Fruit fly (Drosophila melanogaster) whole organism, embryonic: Measurements from ENCODE around the gene ATPsynepsilonL.

ENCODE experiments used
- Aef1 ChIP-seq: fragments of 200-800 bp; sonication (Bioruptor generic); IDR thresholded peaks from 3 replicates; pipeline ENCODE4 v1.3.6; 2022; ENCODE audit warnings: missing biosample characterization, missing genetic modification characterization
- Atf-2 ChIP-seq: fragments of 200-800 bp; sonication (Bioruptor generic); optimal IDR thresholded peaks from 2 replicates; lab custom pipeline; 2016; ENCODE audit warnings: missing biosample characterization, missing genetic modification characterization
- C15 ChIP-seq: fragments of 200-800 bp; sonication (Bioruptor generic); IDR thresholded peaks from 3 replicates; pipeline ENCODE4 v1.3.6; 2022; ENCODE audit warnings: missing biosample characterization, missing genetic modification characterization
- CG11085 ChIP-seq: fragments of 200-800 bp; sonication (Bioruptor generic); IDR thresholded peaks from 2 replicates; pipeline ENCODE4 v1.3.6; 2022; ENCODE audit warnings: missing biosample characterization, missing genetic modification characterization
- CG12236 ChIP-seq: fragments of 200-800 bp; sonication (Bioruptor generic); optimal IDR thresholded peaks from 2 replicates; lab custom pipeline; 2016; ENCODE audit warnings: missing biosample characterization, missing genetic modification characterization
- CG13775 ChIP-seq: fragments of 200-800 bp; sonication (Bioruptor generic); optimal IDR thresholded peaks from 3 replicates; lab custom pipeline; 2017; ENCODE audit warnings: missing biosample characterization, mild to moderate bottlenecking, missing genetic modification characterization
- CG14014 ChIP-seq: fragments of 200-800 bp; sonication (Bioruptor generic); IDR thresholded peaks from 2 replicates; pipeline ENCODE4 v1.3.6; 2022; ENCODE audit warnings: missing biosample characterization, missing genetic modification characterization
- CG1647 ChIP-seq: fragments of 200-800 bp; sonication (Bioruptor generic); optimal IDR thresholded peaks from 3 replicates; lab custom pipeline; 2016; ENCODE audit warnings: missing biosample characterization, missing genetic modification characterization
- CG17359 ChIP-seq: fragments of 200-800 bp; sonication (Bioruptor generic); optimal IDR thresholded peaks from 3 replicates; lab custom pipeline; 2018; ENCODE audit warnings: missing biosample characterization, mild to moderate bottlenecking, missing genetic modification characterization, moderate library complexity
- CG1832 ChIP-seq: fragments of 200-800 bp; sonication (Bioruptor generic); optimal IDR thresholded peaks from 2 replicates; lab custom pipeline; 2017; ENCODE audit warnings: missing biosample characterization, mild to moderate bottlenecking, missing genetic modification characterization, inconsistent platforms
- CG3163 ChIP-seq: fragments of 200-800 bp; sonication (Bioruptor generic); optimal IDR thresholded peaks from 3 replicates; lab custom pipeline; 2016; ENCODE audit warnings: missing biosample characterization, missing genetic modification characterization
- CG4360 ChIP-seq: fragments of 200-800 bp; sonication (Bioruptor generic); IDR thresholded peaks from 2 replicates; pipeline ENCODE4 v1.3.6; 2022; ENCODE audit warnings: missing biosample characterization, missing genetic modification characterization
- CG7372 ChIP-seq: fragments of 200-800 bp; sonication (Bioruptor generic); IDR thresholded peaks from 2 replicates; pipeline ENCODE4 v1.3.6; 2022; ENCODE audit warnings: missing biosample characterization, missing genetic modification characterization
- CG9215 ChIP-seq: fragments of 200-800 bp; sonication (Bioruptor generic); IDR thresholded peaks from 2 replicates; pipeline ENCODE4 v1.3.6; 2022; ENCODE audit warnings: missing biosample characterization, missing genetic modification characterization
- CG9727 ChIP-seq: fragments of 200-800 bp; sonication (Bioruptor generic); optimal IDR thresholded peaks from 3 replicates; lab custom pipeline; 2017; ENCODE audit warnings: missing biosample characterization, mild to moderate bottlenecking, missing genetic modification characterization
- CoRest ChIP-seq: fragments of 200-800 bp; sonication (Bioruptor generic); optimal IDR thresholded peaks from 3 replicates; lab custom pipeline; 2018; ENCODE audit warnings: missing biosample characterization, mild to moderate bottlenecking, missing genetic modification characterization, moderate library complexity
- Deaf1 ChIP-seq: fragments of 200-800 bp; optimal IDR thresholded peaks from 3 replicates; lab custom pipeline; 2019; ENCODE audit warnings: missing biosample characterization, mild to moderate bottlenecking, missing genetic modification characterization, moderate library complexity
- ERR ChIP-seq: fragments of 200-800 bp; sonication (Bioruptor generic); optimal IDR thresholded peaks from 2 replicates; lab custom pipeline; 2016; ENCODE audit warnings: missing biosample characterization, missing genetic modification characterization
- Elba2 ChIP-seq: fragments of 200-800 bp; sonication (Bioruptor generic); optimal IDR thresholded peaks from 3 replicates; lab custom pipeline; 2016; ENCODE audit warnings: missing biosample characterization, missing genetic modification characterization
- Fer3 ChIP-seq: fragments of 200-800 bp; sonication (Bioruptor generic); optimal IDR thresholded peaks from 2 replicates; lab custom pipeline; 2018; ENCODE audit warnings: missing biosample characterization, mild to moderate bottlenecking, missing genetic modification characterization, moderate library complexity
- GATAe ChIP-seq: fragments of 200-800 bp; sonication (Bioruptor generic); conservative IDR thresholded peaks from 2 replicates; pipeline ENCODE4 v1.3.6; 2022; ENCODE audit warnings: missing biosample characterization, missing genetic modification characterization
- Hand ChIP-seq: fragments of 200-800 bp; sonication (Bioruptor generic); optimal IDR thresholded peaks from 2 replicates; lab custom pipeline; 2017; ENCODE audit warnings: mild to moderate bottlenecking, missing biosample characterization, missing genetic modification reagents, missing genetic modification characterization
- Kr ChIP-seq: fragments of 200-800 bp; sonication (Bioruptor generic); optimal IDR thresholded peaks from 2 replicates; lab custom pipeline; 2017; ENCODE audit warnings: missing biosample characterization, mild to moderate bottlenecking, missing genetic modification characterization
- NC2α ChIP-seq: fragments of 200-800 bp; sonication (Bioruptor generic); optimal IDR thresholded peaks from 2 replicates; lab custom pipeline; 2016; ENCODE audit warnings: missing biosample characterization, missing genetic modification characterization
- NC2β ChIP-seq: fragments of 200-800 bp; sonication (Bioruptor generic); optimal IDR thresholded peaks from 2 replicates; lab custom pipeline; 2016; ENCODE audit warnings: missing biosample characterization, missing genetic modification characterization
- Neu2 ChIP-seq: fragments of 200-800 bp; sonication (Bioruptor generic); optimal IDR thresholded peaks from 3 replicates; lab custom pipeline; 2016; ENCODE audit warnings: missing biosample characterization, missing genetic modification characterization, borderline replicate concordance
- Rx ChIP-seq: fragments of 200-800 bp; sonication (Bioruptor generic); IDR thresholded peaks from 2 replicates; pipeline ENCODE4 v1.3.6; 2022; ENCODE audit warnings: missing biosample characterization, missing genetic modification characterization
- Side ChIP-seq: fragments of 200-800 bp; sonication (Bioruptor generic); optimal IDR thresholded peaks from 2 replicates; lab custom pipeline; 2016; ENCODE audit warnings: missing biosample characterization, missing genetic modification characterization
- Sin3A ChIP-seq: fragments of >200 bp; optimal IDR thresholded peaks from 2 replicates; lab custom pipeline; 2018
- Sox102F ChIP-seq: fragments of 200-800 bp; sonication (Bioruptor generic); optimal IDR thresholded peaks from 2 replicates; lab custom pipeline; 2018; ENCODE audit warnings: missing biosample characterization, mild to moderate bottlenecking, missing genetic modification characterization, moderate library complexity
- Sry-δ ChIP-seq: fragments of 200-800 bp; sonication (Bioruptor generic); optimal IDR thresholded peaks from 2 replicates; lab custom pipeline; 2016; ENCODE audit warnings: missing biosample characterization, missing genetic modification characterization
- al ChIP-seq: fragments of 200-800 bp; sonication (Bioruptor generic); IDR thresholded peaks from 2 replicates; pipeline ENCODE4 v1.3.6; 2022; ENCODE audit warnings: missing biosample characterization, missing genetic modification characterization
- ato ChIP-seq: fragments of 200-800 bp; sonication (Bioruptor generic); IDR thresholded peaks from 2 replicates; pipeline ENCODE4 v1.3.6; 2022; ENCODE audit warnings: missing biosample characterization, missing genetic modification characterization; ENCODE audit not compliant: partially characterized antibody
- cato ChIP-seq: fragments of 200-800 bp; sonication (Bioruptor generic); optimal IDR thresholded peaks from 2 replicates; lab custom pipeline; 2016; ENCODE audit warnings: missing biosample characterization, missing genetic modification characterization, borderline replicate concordance
- dati ChIP-seq: fragments of 200-800 bp; sonication (Bioruptor generic); IDR thresholded peaks from 2 replicates; pipeline ENCODE4 v1.3.6; 2022; ENCODE audit warnings: missing biosample characterization, missing genetic modification characterization
- dpn ChIP-seq, 2 experiments: fragments of 200-800 bp; sonication (Bioruptor generic); optimal IDR thresholded peaks; 3 replicates each; lab custom pipeline; 2016; ENCODE audit warnings: missing biosample characterization in 2 of 2, missing genetic modification characterization in 2 of 2
- eve ChIP-seq, 2 experiments: fragments of >200 bp; optimal IDR thresholded peaks; 2 replicates each; lab custom pipeline; 2017; ENCODE audit warnings: missing biosample characterization in 2 of 2, missing genetic modification characterization in 2 of 2
- ewg ChIP-seq: fragments of 200-800 bp; sonication (Bioruptor generic); optimal IDR thresholded peaks from 3 replicates; lab custom pipeline; 2017; ENCODE audit warnings: mild to moderate bottlenecking, missing biosample characterization, missing genetic modification reagents, missing genetic modification characterization
- eyg ChIP-seq: fragments of 200-800 bp; sonication (Bioruptor generic); optimal IDR thresholded peaks from 3 replicates; lab custom pipeline; 2016; ENCODE audit warnings: missing biosample characterization, missing genetic modification characterization
- fd102C ChIP-seq: fragments of 200-800 bp; sonication (Bioruptor generic); optimal IDR thresholded peaks from 2 replicates; lab custom pipeline; 2018; ENCODE audit warnings: missing biosample characterization, mild to moderate bottlenecking, missing genetic modification characterization, moderate library complexity
- jigr1 ChIP-seq: fragments of 200-800 bp; sonication (Bioruptor generic); IDR thresholded peaks from 3 replicates; pipeline ENCODE4 v1.3.6; 2022; ENCODE audit warnings: missing biosample characterization, missing genetic modification characterization
- knrl ChIP-seq: fragments of 200-800 bp; sonication (Bioruptor generic); IDR thresholded peaks from 3 replicates; pipeline ENCODE4 v1.3.6; 2022; ENCODE audit warnings: missing biosample characterization, missing genetic modification characterization; ENCODE audit not compliant: partially characterized antibody
- pfk ChIP-seq: fragments of 200-800 bp; sonication (Bioruptor generic); optimal IDR thresholded peaks from 2 replicates; lab custom pipeline; 2018; ENCODE audit warnings: missing biosample characterization, mild to moderate bottlenecking, missing genetic modification characterization, moderate library complexity
- pho ChIP-seq: fragments of 200-800 bp; sonication (Bioruptor generic); optimal IDR thresholded peaks from 2 replicates; lab custom pipeline; 2016; ENCODE audit warnings: missing biosample characterization, missing genetic modification characterization
- pros ChIP-seq: fragments of 200-800 bp; sonication (Bioruptor generic); optimal IDR thresholded peaks from 3 replicates; lab custom pipeline; 2019; ENCODE audit warnings: missing biosample characterization, mild to moderate bottlenecking, missing genetic modification characterization, moderate library complexity
- sens ChIP-seq: fragments of 200-800 bp; sonication (Bioruptor generic); peaks from one replicate; lab custom pipeline; 2016; ENCODE audit warnings: missing biosample characterization, missing genetic modification characterization
- sna ChIP-seq: fragments of 200-800 bp; sonication (Bioruptor generic); IDR thresholded peaks from 2 replicates; pipeline ENCODE4 v1.3.6; 2022; ENCODE audit warnings: missing biosample characterization, missing genetic modification characterization; ENCODE audit not compliant: partially characterized antibody
- sob ChIP-seq: fragments of 200-800 bp; sonication (Bioruptor generic); IDR thresholded peaks from 2 replicates; pipeline ENCODE4 v1.3.6; 2022; ENCODE audit warnings: missing biosample characterization, missing genetic modification characterization
- sqz ChIP-seq: fragments of 200-800 bp; sonication (Bioruptor generic); optimal IDR thresholded peaks from 3 replicates; lab custom pipeline; 2018; ENCODE audit warnings: missing biosample characterization, mild to moderate bottlenecking, missing genetic modification characterization
- tio ChIP-seq: fragments of 200-800 bp; sonication (Bioruptor generic); optimal IDR thresholded peaks from 2 replicates; lab custom pipeline; 2017; ENCODE audit warnings: missing biosample characterization, missing genetic modification characterization, inconsistent platforms
- vnd ChIP-seq: fragments of 200-800 bp; sonication (Bioruptor generic); IDR thresholded peaks from 3 replicates; pipeline ENCODE4 v1.3.6; 2022; ENCODE audit warnings: missing biosample characterization, missing genetic modification characterization; ENCODE audit not compliant: partially characterized antibody

Gene ATPsynepsilonL

DNA sequence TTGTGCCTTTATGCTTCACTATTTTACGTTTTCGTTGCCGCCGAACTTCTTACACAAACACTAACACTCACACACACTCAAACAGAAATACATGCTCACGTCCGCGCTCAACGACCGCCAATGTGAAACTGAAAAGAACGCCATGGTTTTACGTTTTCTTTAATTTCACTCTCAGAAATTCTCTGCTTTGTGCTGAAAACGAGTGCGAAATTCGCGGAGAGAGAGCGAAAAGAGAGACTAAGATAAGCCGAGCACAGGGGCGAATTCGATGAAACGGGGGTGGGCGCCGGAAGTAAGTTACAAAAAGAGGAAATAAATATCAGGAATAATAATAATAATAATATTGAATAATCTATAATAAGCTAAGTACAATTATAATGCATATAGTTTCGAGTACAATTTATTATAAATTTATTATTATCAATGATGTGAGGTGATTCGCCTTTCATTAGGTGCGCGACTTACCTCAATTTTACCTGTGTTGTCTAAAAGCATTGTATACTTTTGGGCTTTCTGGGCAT is 48.8 kb downstream of the ATPsynepsilonL start, which contains the start of gene Best1 (continued):
- TF ChIP-seq dpn (GFP tag; optimal IDR thresholded peaks at IDR 0.05; lab: Kevin White, UChicago) (peak; percentile 75 to 89), sens (GFP tag; lab: Kevin White, UChicago) (peak; percentile 94), dati (GFP tag; lab: Robert Waterston, UW) (no peak), pho (peak; percentile 13), CG7372 (peak; percentile 81), eve (GFP tag; optimal IDR thresholded peaks at IDR 0.05; lab: Kevin White, UChicago) (peak in 1 of 2 experiments; percentile 26), Elba2 (peak; percentile 23), jigr1 (peak; percentile 45; the same call in 1 of the 3 replicates), vnd (GFP tag; lab: Robert Waterston, UW) (no peak), ewg (GFP tag; lab: Kevin White, UChicago) (peak; percentile 83), CG3163 (GFP tag; lab: Kevin White, UChicago) (peak; percentile 21), sna (GFP tag; lab: Robert Waterston, UW) (no peak), Rx (GFP tag; lab: Robert Waterston, UW) (peak; percentile 80), fd102C (GFP tag; lab: Kevin White, UChicago) (peak; percentile 58), eyg (GFP tag; lab: Kevin White, UChicago) (peak; percentile 51), Deaf1 (tag; lab: Kevin White, UChicago) (peak; percentile 74), Sox102F (GFP tag; lab: Kevin White, UChicago) (peak; percentile 93), CG17359 (tag; lab: Kevin White, UChicago) (peak; percentile 94), knrl (GFP tag; lab: Robert Waterston, UW) (peak; percentile 77), CG9727 (GFP tag; lab: Kevin White, UChicago) (peak; percentile 89), ERR (GFP tag; lab: Kevin White, UChicago) (no peak), Kr (GFP tag; lab: Kevin White, UChicago) (peak; percentile 2), GATAe (GFP tag; lab: Robert Waterston, UW) (peak; percentile 96), Side (peak; percentile 62), pfk (GFP tag; lab: Kevin White, UChicago) (peak; percentile 46), CG11085 (GFP tag; lab: Robert Waterston, UW) (peak; percentile 92), Hand (GFP tag; lab: Kevin White, UChicago) (peak; percentile 82), CG12236 (GFP tag; lab: Kevin White, UChicago) (peak; percentile 22), pros (GFP tag; lab: Kevin White, UChicago) (peak; percentile 93), tio (GFP tag; lab: Kevin White, UChicago) (peak; percentile 62), Sry-δ (GFP tag; lab: Kevin White, UChicago) (peak; percentile 12), Fer3 (tag; lab: Kevin White, UChicago) (peak; percentile 93), ato (GFP tag; lab: Robert Waterston, UW) (peak; percentile 54; the same call in 1 of the 2 replicates), Aef1 (GFP tag; lab: Robert Waterston, UW) (peak; percentile 84), sqz (GFP tag; lab: Kevin White, UChicago) (peak; percentile 70), Neu2 (no peak), Sin3A (lab: Kevin White, UChicago) (no peak), CG13775 (GFP tag; lab: Kevin White, UChicago) (peak; percentile 90), sob (GFP tag; lab: Robert Waterston, UW) (peak; percentile 95), NC2β (GFP tag; lab: Kevin White, UChicago) (no peak), CG1832 (GFP tag; lab: Kevin White, UChicago) (no peak), Atf-2 (GFP tag; lab: Kevin White, UChicago) (no peak), cato (GFP tag; lab: Kevin White, UChicago) (peak; percentile 67), NC2α (no peak), CG4360 (GFP tag; lab: Robert Waterston, UW) (peak; percentile 52), CG14014 (peak; percentile 91), al (GFP tag; lab: Robert Waterston, UW) (peak; percentile 91), CG9215 (peak; percentile 87), CG1647 (GFP tag; lab: Kevin White, UChicago) (peak; percentile 24), CoRest (tag; lab: Kevin White, UChicago) (peak; percentile 94), C15 (peak; percentile 75; the same call in 2 of the 3 replicates)
